Fruit fly (Drosophila melanogaster): ENCODE data around the gene CG14195.

CG14195 gene

dm6 chrX:19187624-19188085 is 24.2 kb downstream of the CG14195 start, which contains the start of gene Mec2 (continued):
- TF ChIP-seq Ets96B (tag; optimal IDR thresholded peaks at IDR 0.05) = peak; percentile 62
- TF ChIP-seq acj6 (GFP tag; optimal IDR thresholded peaks at IDR 0.05) = peak; percentile 78
- peak; percentile 55; the same call in 1 of the 3 replicates for TF ChIP-seq CG8119 (GFP tag; IDR thresholded peaks at IDR 0.05)
- peak; percentile 67 for TF ChIP-seq CG10669 (GFP tag; optimal IDR thresholded peaks at IDR 0.05)
- peak; percentile 86 for TF ChIP-seq esn (GFP tag; optimal IDR thresholded peaks at IDR 0.05)
- peak; percentile 83 for TF ChIP-seq OdsH (GFP tag; optimal IDR thresholded peaks at IDR 0.05)
- TF ChIP-seq CG6163 (GFP tag; IDR thresholded peaks at IDR 0.05) = peak; percentile 82
- peak; percentile 66 for TF ChIP-seq CG3919 (GFP tag; optimal IDR thresholded peaks at IDR 0.05)
- TF ChIP-seq CG6792 (GFP tag; optimal IDR thresholded peaks at IDR 0.05) = peak; percentile 83
- TF ChIP-seq cyc (GFP tag; optimal IDR thresholded peaks at IDR 0.05) = peak; percentile 72
- TF ChIP-seq CG11902 (GFP tag; optimal IDR thresholded peaks at IDR 0.05) = peak; percentile 37
- peak; percentile 82 for TF ChIP-seq lz (GFP tag; optimal IDR thresholded peaks at IDR 0.05)
- peak; percentile 82 for TF ChIP-seq Smox (GFP tag; optimal IDR thresholded peaks at IDR 0.05)
- peak; percentile 85 for TF ChIP-seq Hr39 (GFP tag; optimal IDR thresholded peaks at IDR 0.05)
- TF ChIP-seq pdm3 (GFP tag; optimal IDR thresholded peaks at IDR 0.05) = peak; percentile 85
- TF ChIP-seq Eip75B (GFP tag; optimal IDR thresholded peaks at IDR 0.05) = peak; percentile 77
- TF ChIP-seq eg (GFP tag; IDR thresholded peaks at IDR 0.05) = peak; percentile 74
- TF ChIP-seq CG32006 (GFP tag; optimal IDR thresholded peaks at IDR 0.05) = peak; percentile 75
- TF ChIP-seq CG11294 (GFP tag; IDR thresholded peaks at IDR 0.05) = 0 out of 2 replicates have a peak, but pooled peaks have one; percentile 26
- TF ChIP-seq Sox102F (GFP tag; optimal IDR thresholded peaks at IDR 0.05) = peak; percentile 79
- peak; percentile 69 for TF ChIP-seq net (GFP tag; optimal IDR thresholded peaks at IDR 0.05)
- TF ChIP-seq CG16779 (tag; optimal IDR thresholded peaks at IDR 0.05) = peak; percentile 52
- peak; percentile 73 for TF ChIP-seq CG34406 (GFP tag; optimal IDR thresholded peaks at IDR 0.05)
- peak; percentile 37 for TF ChIP-seq CG11762 (GFP tag; optimal IDR thresholded peaks at IDR 0.05; ENCODE audit: insufficient read depth)
- TF ChIP-seq CG6854 (GFP tag; optimal IDR thresholded peaks at IDR 0.05) = no peak
- peak; percentile 88 for TF ChIP-seq CG31627 (GFP tag; optimal IDR thresholded peaks at IDR 0.05)

- TF ChIP-seq cyc (GFP tag; optimal IDR thresholded peaks at IDR 0.05) (no peak), lz (GFP tag; optimal IDR thresholded peaks at IDR 0.05) (no peak), CG11902 (GFP tag; optimal IDR thresholded peaks at IDR 0.05) (no peak), CG6792 (GFP tag; optimal IDR thresholded peaks at IDR 0.05) (no peak), CG9139 (GFP tag; optimal IDR thresholded peaks at IDR 0.05) (no peak), Hr39 (GFP tag; optimal IDR thresholded peaks at IDR 0.05) (no peak)
Observed at dm6 chrX:19183121-19183520, 28.8 kb downstream of the CG14195 start, which contains the start of gene CG33253. Gene CG33253, plus strand, starts transcription at chrX:19183421.

dm6 chrX:19179696-19180255 is 32.1 kb downstream of the CG14195 start, which contains the start of the genes CG7556 and CG7453:
Gene CG7556, minus strand, starts transcription at chrX:19179830.
Gene CG7453, plus strand, starts transcription at chrX:19180173.
- TF ChIP-seq vri (GFP tag; optimal IDR thresholded peaks at IDR 0.05) (no peak), Eip78C (GFP tag) (peak; percentile 83), dac (GFP tag; optimal IDR thresholded peaks at IDR 0.05) (peak; percentile 63), CG6792 (GFP tag; optimal IDR thresholded peaks at IDR 0.05) (peak; percentile 68), CG11762 (GFP tag; optimal IDR thresholded peaks at IDR 0.05; ENCODE audit: insufficient read depth) (peak; percentile 40), Smox (GFP tag; optimal IDR thresholded peaks at IDR 0.05) (peak; percentile 81), achi (GFP tag; optimal IDR thresholded peaks at IDR 0.05) (peak; percentile 79), Ets96B (tag; optimal IDR thresholded peaks at IDR 0.05) (peak; percentile 54), fd85E (GFP tag; optimal IDR thresholded peaks at IDR 0.05) (no peak), Sox14 (GFP tag; optimal IDR thresholded peaks at IDR 0.05) (peak; percentile 80), Sox15 (GFP tag; optimal IDR thresholded peaks at IDR 0.05) (peak; percentile 62), pdm3 (GFP tag; optimal IDR thresholded peaks at IDR 0.05) (peak; percentile 85), ss (GFP tag; optimal IDR thresholded peaks at IDR 0.05) (peak in 1 of 2 experiments; percentile 54), CG1621 (tag; optimal IDR thresholded peaks at IDR 0.05) (peak; percentile 24), eg (GFP tag; IDR thresholded peaks at IDR 0.05) (no peak; the same call in 2 of the 3 replicates), Lpt (GFP tag; optimal IDR thresholded peaks at IDR 0.05) (peak; percentile 56), CG15336 (GFP tag; IDR thresholded peaks at IDR 0.05) (peak; percentile 47; the same call in 1 of the 2 replicates), CG6808 (GFP tag; optimal IDR thresholded peaks at IDR 0.05) (no peak), Hr4 (GFP tag; optimal IDR thresholded peaks at IDR 0.05) (peak; percentile 80), CG32006 (GFP tag; optimal IDR thresholded peaks at IDR 0.05) (peak; percentile 80), Sox102F (GFP tag; optimal IDR thresholded peaks at IDR 0.05) (peak; percentile 61), OdsH (GFP tag; optimal IDR thresholded peaks at IDR 0.05) (peak; percentile 78), CG4318 (GFP tag; optimal IDR thresholded peaks at IDR 0.05) (peak; percentile 65), net (GFP tag; optimal IDR thresholded peaks at IDR 0.05) (peak; percentile 65), Blimp-1 (GFP tag; optimal IDR thresholded peaks at IDR 0.05) (peak; percentile 8), Eip75B (GFP tag; optimal IDR thresholded peaks at IDR 0.05) (peak; percentile 76), Hr39 (GFP tag; optimal IDR thresholded peaks at IDR 0.05) (peak; percentile 85), CG7368 (GFP tag; optimal IDR thresholded peaks at IDR 0.05) (peak; percentile 53), CG6854 (GFP tag; optimal IDR thresholded peaks at IDR 0.05) (no peak), CG10631 (GFP tag; optimal IDR thresholded peaks at IDR 0.05) (peak; percentile 81), CG11902 (GFP tag; optimal IDR thresholded peaks at IDR 0.05) (peak; percentile 54), CG16779 (tag; optimal IDR thresholded peaks at IDR 0.05) (no peak)

Data from whole organism, prepupa.